Worm (Caenorhabditis elegans) whole organism, L1 larva: ENCODE results near the gene nhr-27.

Experiments used
- C04F5.9 ChIP-seq: sonication (generic microtip); optimal IDR thresholded peaks from 2 replicates; lab custom pipeline; 2016; ENCODE audit warnings: missing genetic modification characterization, missing compliant biosample characterization
- C16A3.4 ChIP-seq: fragments of 150-350 bp; optimal IDR thresholded peaks from 2 replicates; lab custom pipeline; 2014; ENCODE audit warnings: missing biosample characterization, missing genetic modification characterization
- aha-1 ChIP-seq: fragments of 150-350 bp; optimal IDR thresholded peaks from 2 replicates; lab custom pipeline; 2014; ENCODE audit warnings: missing biosample characterization, missing genetic modification characterization
- alr-1 ChIP-seq: fragments of 200-800 bp; sonication (Bioruptor generic); optimal IDR thresholded peaks from 2 replicates; lab custom pipeline; 2018; ENCODE audit warnings: borderline replicate concordance, mild to moderate bottlenecking, missing genetic modification characterization, missing compliant biosample characterization
- ama-1 ChIP-seq: fragments of 150-350 bp; optimal IDR thresholded peaks from 2 replicates; lab custom pipeline; 2014
- blmp-1 ChIP-seq: fragments of 150-350 bp; optimal IDR thresholded peaks from 2 replicates; lab custom pipeline; 2014; ENCODE audit warnings: missing biosample characterization, missing genetic modification characterization
- ceh-63 ChIP-seq: fragments of 200-800 bp; sonication (Bioruptor generic); optimal IDR thresholded peaks from 2 replicates; lab custom pipeline; 2018; ENCODE audit warnings: mild to moderate bottlenecking, missing genetic modification characterization, missing compliant biosample characterization
- ceh-82 ChIP-seq, 3 experiments: fragments of 150-350 bp in 1 of 3; sonication (generic microtip) in 2 of 3; optimal IDR thresholded peaks; 2 replicates each; lab custom pipeline; 2014 to 2017; ENCODE audit warnings: missing biosample characterization in 3 of 3, missing genetic modification characterization in 3 of 3
- ceh-88 ChIP-seq: fragments of 200-800 bp; sonication (Bioruptor generic); IDR thresholded peaks from 2 replicates; pipeline ENCODE4 v1.3.6; 2022; ENCODE audit warnings: missing genetic modification characterization, missing compliant biosample characterization
- dsc-1 ChIP-seq: sonication (generic microtip); optimal IDR thresholded peaks from 2 replicates; lab custom pipeline; 2016; ENCODE audit warnings: mild to moderate bottlenecking, missing genetic modification characterization, missing compliant biosample characterization
- egl-13 ChIP-seq: sonication (generic microtip); optimal IDR thresholded peaks from 2 replicates; lab custom pipeline; 2016; ENCODE audit warnings: missing genotype, missing genetic modification reagents, missing genetic modification characterization, missing compliant biosample characterization
- egl-27 ChIP-seq, 2 experiments: fragments of 150-350 bp in 1 of 2; sonication (generic microtip); optimal IDR thresholded peaks; 3 replicates each; lab custom pipeline; 2017 to 2018; ENCODE audit warnings: missing biosample characterization in 2 of 2, missing genetic modification characterization in 2 of 2, missing genetic modification reagents in 2 of 2
- elt-2 ChIP-seq: sonication (generic microtip); optimal IDR thresholded peaks from 2 replicates; lab custom pipeline; 2016; ENCODE audit warnings: missing genetic modification characterization, mild to moderate bottlenecking, inconsistent platforms, missing compliant biosample characterization, missing genetic modification reagents
- elt-3 ChIP-seq, 6 experiments: fragments of 150-350 bp in 1 of 6; sonication (generic microtip); optimal IDR thresholded peaks; 2 replicates each; lab custom pipeline; 2017 to 2018; ENCODE audit warnings: missing biosample characterization in 6 of 6, missing genetic modification characterization in 6 of 6, inconsistent platforms in 1 of 6
- fkh-8 ChIP-seq: sonication (generic microtip); optimal IDR thresholded peaks from 2 replicates; lab custom pipeline; 2016; ENCODE audit warnings: mild to moderate bottlenecking, missing genetic modification characterization, missing compliant biosample characterization
- hpl-2 ChIP-seq: fragments of 150-350 bp; optimal IDR thresholded peaks from 2 replicates; lab custom pipeline; 2014; ENCODE audit warnings: missing biosample characterization, missing genetic modification reagents, missing genetic modification characterization
- isw-1 ChIP-seq: fragments of 200-800 bp; sonication (Bioruptor generic); IDR thresholded peaks from 2 replicates; pipeline ENCODE4 v1.3.6; 2022; ENCODE audit warnings: missing genetic modification characterization, missing compliant biosample characterization
- jun-1 ChIP-seq: fragments of 150-350 bp; optimal IDR thresholded peaks from 2 replicates; lab custom pipeline; 2014; ENCODE audit warnings: missing biosample characterization, missing genetic modification reagents, missing genetic modification characterization
- lin-14 ChIP-seq: fragments of 200-800 bp; sonication (Bioruptor generic); optimal IDR thresholded peaks from 2 replicates; lab custom pipeline; 2018; ENCODE audit warnings: mild to moderate bottlenecking, missing genetic modification characterization, moderate library complexity, missing compliant biosample characterization
- lin-35 ChIP-seq, 2 experiments: fragments of 150-350 bp; optimal IDR thresholded peaks; 2 replicates each; lab custom pipeline; 2014; ENCODE audit warnings: missing biosample characterization in 2 of 2, missing genetic modification characterization in 2 of 2, missing genetic modification reagents in 2 of 2
- mab-9 ChIP-seq: fragments of 200-800 bp; sonication (Bioruptor generic); IDR thresholded peaks from 2 replicates; pipeline ENCODE4 v1.3.6; 2022; ENCODE audit warnings: missing genetic modification reagents, missing genetic modification characterization, missing compliant biosample characterization
- mdl-1 ChIP-seq, 2 experiments: fragments of 150-350 bp; optimal IDR thresholded peaks; 2 replicates each; lab custom pipeline; 2014 to 2017; ENCODE audit warnings: missing biosample characterization in 2 of 2, missing genetic modification characterization in 2 of 2, inconsistent platforms in 1 of 2
- mef-2 ChIP-seq: fragments of 150-350 bp; optimal IDR thresholded peaks from 2 replicates; lab custom pipeline; 2014; ENCODE audit warnings: missing biosample characterization, missing genetic modification characterization
- nhr-11 ChIP-seq: fragments of 150-350 bp; optimal IDR thresholded peaks from 2 replicates; lab custom pipeline; 2014; ENCODE audit warnings: missing biosample characterization, missing genetic modification characterization
- nhr-19 ChIP-seq: fragments of 200-800 bp; sonication (Bioruptor generic); conservative IDR thresholded peaks from 2 replicates; pipeline ENCODE4 v1.3.6; 2022; ENCODE audit warnings: missing genetic modification characterization, missing compliant biosample characterization
- nhr-47 ChIP-seq: sonication (generic microtip); optimal IDR thresholded peaks from 2 replicates; lab custom pipeline; 2016; ENCODE audit warnings: mild to moderate bottlenecking, missing genetic modification characterization, moderate library complexity, missing compliant biosample characterization
- nhr-71 ChIP-seq: sonication (generic microtip); optimal IDR thresholded peaks from 2 replicates; lab custom pipeline; 2016; ENCODE audit warnings: mild to moderate bottlenecking, missing genetic modification characterization, moderate library complexity, missing compliant biosample characterization
- nhr-77 ChIP-seq: fragments of 150-350 bp; optimal IDR thresholded peaks from 2 replicates; lab custom pipeline; 2014; ENCODE audit warnings: missing biosample characterization, missing genetic modification characterization
- nhr-84 ChIP-seq: sonication (generic microtip); optimal IDR thresholded peaks from 2 replicates; lab custom pipeline; 2017; ENCODE audit warnings: missing biosample characterization, missing genetic modification characterization
- nhr-85 ChIP-seq: sonication (generic microtip); peaks from one replicate; lab custom pipeline; 2016; ENCODE audit warnings: missing genetic modification characterization, inconsistent platforms, missing compliant biosample characterization
- nhr-90 ChIP-seq: sonication (generic microtip); optimal IDR thresholded peaks from 2 replicates; lab custom pipeline; 2016; ENCODE audit warnings: mild to moderate bottlenecking, missing genetic modification characterization, missing compliant biosample characterization; ENCODE audit not compliant: poor library complexity
- pqm-1 ChIP-seq: sonication (generic microtip); optimal IDR thresholded peaks from 3 replicates; lab custom pipeline; 2017; ENCODE audit warnings: missing biosample characterization, missing genetic modification characterization
- rnt-1 ChIP-seq: sonication (generic microtip); optimal IDR thresholded peaks from 2 replicates; lab custom pipeline; 2016; ENCODE audit warnings: mild to moderate bottlenecking, missing genetic modification characterization, moderate library complexity, missing compliant biosample characterization
- skn-1 ChIP-seq: fragments of 150-350 bp; optimal IDR thresholded peaks from 2 replicates; lab custom pipeline; 2014; ENCODE audit warnings: missing biosample characterization, missing genetic modification characterization
- snu-23 ChIP-seq: sonication (generic microtip); optimal IDR thresholded peaks from 2 replicates; lab custom pipeline; 2016; ENCODE audit warnings: missing genetic modification characterization, missing compliant biosample characterization
- swsn-7 ChIP-seq: sonication (generic microtip); optimal IDR thresholded peaks from 2 replicates; lab custom pipeline; 2016; ENCODE audit warnings: missing genetic modification characterization, missing compliant biosample characterization
- tbx-2 ChIP-seq: sonication (generic microtip); optimal IDR thresholded peaks from 2 replicates; lab custom pipeline; 2016; ENCODE audit warnings: missing genetic modification characterization, missing compliant biosample characterization
- tlp-1 ChIP-seq: fragments of 150-350 bp; optimal IDR thresholded peaks from 2 replicates; lab custom pipeline; 2014; ENCODE audit warnings: missing biosample characterization, missing genetic modification characterization
- unc-130 ChIP-seq: fragments of 150-350 bp; optimal IDR thresholded peaks from 2 replicates; lab custom pipeline; 2017; ENCODE audit warnings: missing biosample characterization, missing genetic modification characterization, inconsistent platforms
- unc-30 ChIP-seq: sonication (generic microtip); optimal IDR thresholded peaks from 2 replicates; lab custom pipeline; 2017; ENCODE audit warnings: missing biosample characterization, missing genetic modification characterization
- unc-86 ChIP-seq: sonication (generic microtip); optimal IDR thresholded peaks from 2 replicates; lab custom pipeline; 2016; ENCODE audit warnings: missing genetic modification characterization, missing compliant biosample characterization
- vab-15 ChIP-seq: sonication (generic microtip); optimal IDR thresholded peaks from 2 replicates; lab custom pipeline; 2017; ENCODE audit warnings: missing genotype, mild to moderate bottlenecking, missing genetic modification characterization, missing compliant biosample characterization
- xbp-1 ChIP-seq: sonication (generic microtip); optimal IDR thresholded peaks from 2 replicates; lab custom pipeline; 2016; ENCODE audit warnings: missing genetic modification characterization, missing compliant biosample characterization
- zip-4 ChIP-seq: fragments of 200-800 bp; sonication (Bioruptor generic); optimal IDR thresholded peaks from 2 replicates; lab custom pipeline; 2018; ENCODE audit warnings: mild to moderate bottlenecking, missing genetic modification characterization, moderate library complexity, missing compliant biosample characterization
- ztf-4 ChIP-seq: fragments of 150-350 bp; optimal IDR thresholded peaks from 2 replicates; lab custom pipeline; 2014; ENCODE audit warnings: missing biosample characterization, missing genetic modification characterization

nhr-27 gene

DNA sequence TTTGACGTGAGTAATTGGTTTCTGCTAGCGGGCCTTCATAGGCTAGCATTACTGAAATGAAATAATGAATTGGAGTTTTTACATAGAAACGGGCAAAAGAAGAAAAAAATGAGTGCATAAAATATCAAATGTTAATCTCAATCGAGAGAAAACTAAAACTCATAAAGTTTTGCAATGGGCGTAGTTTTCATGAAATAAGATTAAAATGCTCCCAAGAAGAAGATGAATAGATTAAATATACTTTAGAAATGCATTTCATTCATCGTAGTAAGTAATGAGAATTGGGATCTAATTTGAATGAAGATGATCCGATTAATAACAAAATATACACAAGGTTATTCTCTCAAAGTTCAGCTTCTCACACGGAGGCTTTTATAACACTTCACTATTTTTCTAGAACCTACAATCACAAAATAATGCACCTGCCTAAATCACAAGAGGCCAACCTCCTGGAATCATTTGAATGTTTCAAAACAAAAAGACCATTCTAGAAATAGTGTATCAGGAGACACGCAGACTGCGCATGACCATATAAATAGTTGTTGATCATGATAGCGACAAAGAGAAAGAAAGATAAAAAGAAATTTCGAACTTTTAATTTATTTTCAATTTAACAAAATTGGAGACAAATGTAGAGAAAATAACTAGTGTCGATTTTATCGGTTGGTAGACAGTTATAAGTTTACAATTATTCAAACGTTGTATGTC, 140.2 kb downstream of the nhr-27 start, which contains the start of gene nhr-17 (continued):
- TF ChIP-seq egl-13 (peak; percentile 19), ztf-4 (tag; lab: Kevin White, UChicago) (peak; percentile 12), skn-1 (tag; lab: Kevin White, UChicago) (peak; percentile 58), snu-23 (GFP tag; lab: Kevin White, UChicago) (peak; percentile 79), nhr-90 (tag; lab: Kevin White, UChicago) (peak; percentile 41), ceh-63 (GFP tag; lab: Kevin White, UChicago) (no peak), lin-14 (GFP tag; lab: Kevin White, UChicago) (peak; percentile 67), C04F5.9 (tag; lab: Kevin White, UChicago) (no peak)

DNA sequence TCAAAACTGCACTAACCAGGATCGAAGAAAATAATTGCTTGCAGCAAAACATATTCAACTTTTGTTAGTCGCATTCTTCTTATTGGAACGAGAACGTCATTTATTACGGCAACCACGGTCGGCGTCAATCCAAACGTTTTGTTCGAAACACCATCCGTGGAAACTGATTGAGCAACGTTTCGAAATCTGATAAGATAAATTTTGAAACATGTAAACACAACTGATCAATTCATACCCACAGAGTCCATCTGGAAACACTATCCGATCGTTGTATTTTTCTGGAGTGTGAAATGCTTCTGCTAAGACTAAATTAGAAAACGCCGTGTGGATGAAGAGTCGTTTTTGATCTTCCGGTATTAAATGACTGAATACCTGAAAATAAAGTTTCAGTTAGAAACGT, 142.3 kb downstream of the nhr-27 start:
- no peak for TF ChIP-seq nhr-71
- TF ChIP-seq fkh-8 (tag; lab: Kevin White, UChicago): no peak
- TF ChIP-seq ceh-88 (GFP tag; lab: Robert Waterston, UW): no peak
- TF ChIP-seq, all 84 proteins: peak for 0

DNA sequence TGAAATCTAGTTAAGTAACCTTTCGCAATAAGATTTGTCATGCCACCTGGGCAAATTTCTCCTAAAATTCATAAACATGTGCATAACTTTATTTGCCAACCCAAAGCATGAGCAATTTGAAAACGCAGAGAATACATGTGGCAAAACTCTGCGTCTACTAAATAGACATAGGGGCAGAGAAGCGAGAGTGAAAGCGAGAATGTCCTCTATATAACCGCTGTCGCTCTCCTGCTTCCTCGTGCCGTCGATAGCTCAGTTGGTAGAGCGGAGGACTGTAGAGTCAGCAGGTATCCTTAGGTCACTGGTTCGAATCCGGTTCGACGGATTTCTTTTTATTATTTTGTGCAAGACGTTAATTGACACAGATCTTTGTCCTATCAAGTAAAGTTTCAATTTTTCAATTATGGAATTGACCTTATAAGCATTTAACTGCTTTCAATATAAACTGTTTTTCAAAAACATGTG, 143.1 kb downstream of the nhr-27 start:
- TF ChIP-seq tbx-2 (tag; lab: Kevin White, UChicago): peak; percentile 67
- no peak for TF ChIP-seq unc-30 (tag; lab: Kevin White, UChicago)
- peak; percentile 68 for TF ChIP-seq ama-1 (lab: Kevin White, UChicago)
- TF ChIP-seq alr-1 (tag; lab: Kevin White, UChicago): no peak
- TF ChIP-seq egl-27 (tag; optimal IDR thresholded peaks at IDR 0.05; lab: Kevin White, UChicago): peak in 1 of 2 experiments; percentile 49
- no peak for TF ChIP-seq tlp-1 (tag; lab: Kevin White, UChicago)
- peak; percentile 78 for TF ChIP-seq nhr-19 (GFP tag; lab: Robert Waterston, UW)
- TF ChIP-seq nhr-11: no peak
- TF ChIP-seq unc-130 (tag; lab: Kevin White, UChicago): peak; percentile 15
- TF ChIP-seq ceh-63 (GFP tag; lab: Kevin White, UChicago): no peak
- TF ChIP-seq nhr-71: peak; percentile 83
- peak; percentile 40 for TF ChIP-seq jun-1 (tag; lab: Kevin White, UChicago)
- no peak for TF ChIP-seq aha-1 (tag; lab: Kevin White, UChicago)
- peak; percentile 39; the same call in 1 of the 2 replicates for TF ChIP-seq mab-9 (GFP tag; lab: Robert Waterston, UW)
- TF ChIP-seq nhr-90 (tag; lab: Kevin White, UChicago): peak; percentile 53
- peak; percentile 69 for TF ChIP-seq nhr-85
- TF ChIP-seq swsn-7 (tag; lab: Kevin White, UChicago): peak; percentile 79
- TF ChIP-seq nhr-84 (tag; lab: Kevin White, UChicago): no peak
- TF ChIP-seq nhr-47 (tag; lab: Kevin White, UChicago): peak; percentile 88
- peak; percentile 66 for TF ChIP-seq egl-13
- TF ChIP-seq pqm-1 (tag; lab: Kevin White, UChicago): no peak
- no peak for TF ChIP-seq elt-2 (tag; lab: Kevin White, UChicago)
- TF ChIP-seq lin-35 (GFP tag; optimal IDR thresholded peaks at IDR 0.05; lab: Kevin White, UChicago): peak; percentile 26 to 56
- peak; percentile 65 for TF ChIP-seq nhr-77 (tag; lab: Kevin White, UChicago)
- peak; percentile 66 for TF ChIP-seq xbp-1
- no peak for TF ChIP-seq vab-15 (tag; lab: Kevin White, UChicago)
- TF ChIP-seq rnt-1 (tag; lab: Kevin White, UChicago): peak; percentile 76
- TF ChIP-seq C16A3.4 (tag; lab: Kevin White, UChicago): peak; percentile 51
- TF ChIP-seq mef-2 (tag; lab: Kevin White, UChicago): peak; percentile 27
- TF ChIP-seq isw-1 (GFP tag; lab: Robert Waterston, UW): peak; percentile 33; the same call in 1 of the 2 replicates
- TF ChIP-seq unc-86 (tag; lab: Kevin White, UChicago): peak; percentile 54
- TF ChIP-seq zip-4 (GFP tag; lab: Kevin White, UChicago): peak; percentile 36
- TF ChIP-seq hpl-2 (GFP tag; lab: Kevin White, UChicago): peak; percentile 21
- peak in 1 of 2 experiments; percentile 82 for TF ChIP-seq mdl-1 (tag; optimal IDR thresholded peaks at IDR 0.05; lab: Kevin White, UChicago)
- TF ChIP-seq skn-1 (tag; lab: Kevin White, UChicago): peak; percentile 8
- peak; percentile 65 for TF ChIP-seq fkh-8 (tag; lab: Kevin White, UChicago)
- TF ChIP-seq elt-3 (tag; optimal IDR thresholded peaks at IDR 0.05; lab: Kevin White, UChicago): peak in 2 of 6 experiments; percentile 20 to 31
- peak; percentile 44 for TF ChIP-seq blmp-1 (tag; lab: Kevin White, UChicago)
- TF ChIP-seq ceh-82 (tag; optimal IDR thresholded peaks at IDR 0.05; lab: Kevin White, UChicago): peak; percentile 61 to 77 (median 69)
- TF ChIP-seq ceh-88 (GFP tag; lab: Robert Waterston, UW): no peak
- TF ChIP-seq dsc-1: peak; percentile 76
